Worm (Caenorhabditis elegans) whole organism, young adult: ENCODE results near the gene metl-1.

Source experiments
- K11D2.4 ChIP-seq: fragments of 200-800 bp; sonication (Bioruptor generic); IDR thresholded peaks from 2 replicates; pipeline ENCODE4 v1.3.6; 2022; ENCODE audit warnings: missing genetic modification reagents, missing genetic modification characterization, missing compliant biosample characterization
- T26A5.8 ChIP-seq: sonication (generic microtip); optimal IDR thresholded peaks from 2 replicates; lab custom pipeline; 2016; ENCODE audit warnings: missing genetic modification characterization, missing compliant biosample characterization
- Y53G8AR.9 ChIP-seq: fragments of 200-800 bp; sonication (Bioruptor generic); conservative IDR thresholded peaks from 2 replicates; pipeline ENCODE4 v1.3.6; 2022; ENCODE audit warnings: missing genetic modification reagents, missing genetic modification characterization, missing compliant biosample characterization
- ama-1 ChIP-seq, 3 experiments: fragments of 150-350 bp in 1 of 3; sonication (generic microtip) in 2 of 3; optimal IDR thresholded peaks; 2 replicates each; lab custom pipeline; 2014 to 2018; ENCODE audit warnings: missing biosample characterization in 2 of 3, missing genetic modification characterization in 2 of 3, missing genetic modification reagents in 2 of 3
- ccch-3 ChIP-seq: fragments of 200-800 bp; sonication (Bioruptor generic); optimal IDR thresholded peaks from 2 replicates; lab custom pipeline; 2018; ENCODE audit warnings: mild to moderate bottlenecking, missing genetic modification characterization, missing compliant biosample characterization
- dox-1 ChIP-seq: fragments of 200-800 bp; sonication (Bioruptor generic); IDR thresholded peaks from 2 replicates; pipeline ENCODE4 v1.3.6; 2022; ENCODE audit warnings: missing genetic modification reagents, missing genetic modification characterization, missing compliant biosample characterization
- nhr-27 ChIP-seq: fragments of 200-800 bp; sonication (Bioruptor generic); optimal IDR thresholded peaks from 2 replicates; lab custom pipeline; 2018; ENCODE audit warnings: mild to moderate bottlenecking, missing genetic modification characterization, moderate library complexity, missing compliant biosample characterization
- nhr-90 ChIP-seq: sonication (generic microtip); optimal IDR thresholded peaks from 2 replicates; lab custom pipeline; 2016; ENCODE audit warnings: missing genotype, mild to moderate bottlenecking, missing genetic modification characterization, missing compliant biosample characterization
- rcor-1 ChIP-seq: fragments of 200-800 bp; sonication (Bioruptor generic); IDR thresholded peaks from 2 replicates; pipeline ENCODE4 v1.3.6; 2022; ENCODE audit warnings: missing genetic modification reagents, missing genetic modification characterization, missing compliant biosample characterization
- snpc-1.1 ChIP-seq: sonication (generic microtip); optimal IDR thresholded peaks from 2 replicates; lab custom pipeline; 2017; ENCODE audit warnings: missing genetic modification characterization, mild to moderate bottlenecking, missing compliant biosample characterization, antibody characterized with exemption, moderate library complexity, missing genotype, missing genetic modification reagents; ENCODE audit not compliant: insufficient read depth
- unc-62 ChIP-seq: fragments of 150-350 bp; optimal IDR thresholded peaks from 2 replicates; lab custom pipeline; 2014; ENCODE audit warnings: missing biosample characterization, missing genetic modification reagents, missing genetic modification characterization
- ztf-28 ChIP-seq: fragments of 200-800 bp; sonication (Bioruptor generic); IDR thresholded peaks from 2 replicates; pipeline ENCODE4 v1.3.6; 2022; ENCODE audit warnings: missing genetic modification reagents, missing genetic modification characterization, missing compliant biosample characterization

DNA sequence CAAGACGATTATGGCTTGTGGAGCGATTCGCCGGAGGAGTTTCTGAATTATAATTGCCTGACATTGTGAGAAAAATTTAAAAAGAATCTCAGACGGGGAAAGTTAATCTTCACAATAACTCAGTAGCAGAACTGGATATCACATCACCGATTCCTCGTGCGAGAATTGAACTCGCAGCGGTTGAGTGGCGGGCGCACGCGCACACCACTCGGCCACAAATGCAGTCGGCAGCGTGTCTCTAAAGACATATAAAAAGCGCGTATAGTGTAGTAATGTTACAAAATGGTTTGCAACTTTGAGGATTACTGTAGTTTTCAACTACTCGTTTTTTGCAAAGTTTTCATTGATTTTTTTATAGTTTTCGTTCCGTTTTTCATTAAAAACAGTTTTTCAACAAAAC, 11.2 kb upstream of the metl-1 start:
- TF ChIP-seq nhr-27 (tag; lab: Kevin White, UChicago) (peak; percentile 97), Y53G8AR.9 (GFP tag; lab: Robert Waterston, UW) (peak; percentile 83; the same call in 1 of the 2 replicates), ama-1 (optimal IDR thresholded peaks at IDR 0.05; lab: Kevin White, UChicago) (no peak), ama-1 (GFP tag; optimal IDR thresholded peaks at IDR 0.05; lab: Kevin White, UChicago) (peak; percentile 92 to 93), nhr-90 (peak; percentile 97), ccch-3 (GFP tag; lab: Kevin White, UChicago) (peak; percentile 67), snpc-1.1 (peak; percentile 82), unc-62 (GFP tag; lab: Kevin White, UChicago) (no peak), ztf-28 (GFP tag; lab: Robert Waterston, UW) (peak; percentile 75; the same call in 1 of the 2 replicates), T26A5.8 (tag; lab: Kevin White, UChicago) (peak; percentile 94), K11D2.4 (GFP tag; lab: Robert Waterston, UW) (peak; percentile 72), rcor-1 (GFP tag; lab: Robert Waterston, UW) (peak; percentile 88), dox-1 (GFP tag; lab: Robert Waterston, UW) (peak; percentile 94)
